Fruit fly (Drosophila melanogaster) S2 (cell line): ENCODE results near the gene tfc.

Experiments
- CG8478 ChIP-seq: fragments of >200 bp; optimal IDR thresholded peaks from 2 replicates; lab custom pipeline; 2018
- CTCF ChIP-seq, 2 experiments: fragments of >200 bp; optimal IDR thresholded peaks; 2 replicates each; lab custom pipeline; 2018

Gene tfc

DNA sequence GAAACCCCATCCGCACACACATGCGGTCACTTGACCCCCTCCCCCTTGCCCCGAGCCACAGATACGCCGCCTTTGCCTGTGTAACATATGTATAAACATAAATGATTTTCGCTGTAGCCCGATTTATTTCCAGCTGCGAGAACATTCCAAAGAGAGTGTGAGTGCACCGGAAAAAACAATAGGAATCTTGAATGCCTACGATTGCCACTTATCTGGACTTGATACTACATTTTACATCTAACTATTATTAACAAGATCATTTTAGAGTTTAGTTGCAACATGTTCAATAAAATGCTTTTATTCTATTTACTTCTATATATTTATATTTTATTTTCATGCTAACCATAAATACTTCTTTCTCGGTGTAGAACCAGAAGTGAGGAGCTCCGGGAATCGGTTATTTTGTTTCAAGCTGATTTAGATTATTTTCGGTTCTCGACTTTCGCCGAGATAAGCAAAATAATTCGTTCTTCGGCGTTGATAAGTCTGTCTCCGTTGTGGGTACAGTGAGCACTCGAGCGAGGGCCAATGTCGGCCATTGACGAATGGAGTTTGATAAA, 43.9 kb downstream of the tfc start:
- TF ChIP-seq CG8478 (lab: Kevin White, UChicago) (no peak), CTCF (optimal IDR thresholded peaks at IDR 0.05; lab: Kevin White, UChicago) (no peak)

- TF ChIP-seq CTCF (optimal IDR thresholded peaks at IDR 0.05; lab: Kevin White, UChicago) (no peak), CG8478 (lab: Kevin White, UChicago) (no peak)
These were observed 46.1 kb downstream of the tfc start, which contains the start of the genes Rac1 and Acat2 for dm6 chr3L:1302234-1302949. TSS of gene Rac1 (minus strand) at chr3L:1302683. TSS of gene Acat2 (plus strand) at chr3L:1302944.

DNA sequence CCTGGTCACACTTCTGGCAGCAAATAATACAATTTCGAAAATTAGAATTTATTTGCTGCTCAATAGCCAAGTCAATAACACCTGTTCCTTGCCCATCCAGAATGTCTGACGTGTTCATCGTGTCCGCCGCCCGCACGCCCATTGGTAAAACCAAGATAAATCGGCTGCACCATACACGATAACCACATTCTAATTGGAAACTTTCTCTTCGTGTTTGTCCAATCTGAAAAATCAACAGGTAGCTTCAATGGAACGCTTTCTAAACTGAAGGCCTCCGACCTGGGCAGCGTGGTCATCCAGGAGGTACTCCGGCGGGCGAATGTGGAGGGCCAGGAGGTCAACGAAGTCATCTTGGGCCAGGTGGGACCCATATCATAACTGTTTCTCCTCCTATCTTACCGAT, 46.7 kb downstream of the tfc start:
- TF ChIP-seq CTCF (optimal IDR thresholded peaks at IDR 0.05; lab: Kevin White, UChicago), result no peak

dm6 chr3L:1305317-1305716, 49.1 kb downstream of the tfc start:
- TF ChIP-seq CG8478 (lab: Kevin White, UChicago) (no peak), CTCF (optimal IDR thresholded peaks at IDR 0.05; lab: Kevin White, UChicago) (no peak)

dm6 chr3L:1307005-1307632, 50.9 kb downstream of the tfc start, which contains the start of the genes Ctr9 and Nt5a:
TSS of gene Ctr9 (plus strand) at chr3L:1307224.
TSS of gene Nt5a (minus strand) at chr3L:1307418.
- no peak for TF ChIP-seq CG8478 (lab: Kevin White, UChicago)
- TF ChIP-seq CTCF (optimal IDR thresholded peaks at IDR 0.05; lab: Kevin White, UChicago), result peak; percentile 31 to 47

- no peak for TF ChIP-seq CG8478 (lab: Kevin White, UChicago)
- no peak for TF ChIP-seq CTCF (optimal IDR thresholded peaks at IDR 0.05; lab: Kevin White, UChicago)
These were observed 57.0 kb downstream of the tfc start, which contains the start of the genes sturkopf and Herc4 for dm6 chr3L:1313039-1313766. TSS of gene sturkopf (minus strand) at chr3L:1313377. TSS of gene Herc4 (plus strand) at chr3L:1313696.

DNA sequence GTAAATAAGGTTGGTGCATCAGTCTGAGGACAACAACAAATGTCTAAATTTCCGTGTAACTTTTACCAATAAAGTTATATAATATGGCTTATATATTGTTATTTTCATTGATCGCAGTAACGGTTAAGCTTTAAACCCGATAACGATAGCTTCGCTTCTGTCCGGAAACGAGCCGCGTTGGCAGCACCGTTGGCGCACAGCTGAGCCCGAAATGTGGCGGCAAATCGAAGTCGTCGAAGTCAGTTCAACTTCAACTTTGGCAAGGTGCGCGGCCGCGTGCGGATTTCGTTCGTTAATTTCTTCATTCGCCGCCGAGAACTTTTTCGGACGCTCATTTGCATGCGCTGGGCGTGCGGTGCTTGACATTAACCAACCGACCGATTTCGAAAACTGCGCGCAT, 62.0 kb downstream of the tfc start, which contains the start of gene Myo61F:
Gene Myo61F, plus strand, starts transcription at position 240 of the 400 bp plus-strand sequence.
- no peak for TF ChIP-seq CG8478 (lab: Kevin White, UChicago)
- no peak for TF ChIP-seq CTCF (optimal IDR thresholded peaks at IDR 0.05; lab: Kevin White, UChicago)

DNA sequence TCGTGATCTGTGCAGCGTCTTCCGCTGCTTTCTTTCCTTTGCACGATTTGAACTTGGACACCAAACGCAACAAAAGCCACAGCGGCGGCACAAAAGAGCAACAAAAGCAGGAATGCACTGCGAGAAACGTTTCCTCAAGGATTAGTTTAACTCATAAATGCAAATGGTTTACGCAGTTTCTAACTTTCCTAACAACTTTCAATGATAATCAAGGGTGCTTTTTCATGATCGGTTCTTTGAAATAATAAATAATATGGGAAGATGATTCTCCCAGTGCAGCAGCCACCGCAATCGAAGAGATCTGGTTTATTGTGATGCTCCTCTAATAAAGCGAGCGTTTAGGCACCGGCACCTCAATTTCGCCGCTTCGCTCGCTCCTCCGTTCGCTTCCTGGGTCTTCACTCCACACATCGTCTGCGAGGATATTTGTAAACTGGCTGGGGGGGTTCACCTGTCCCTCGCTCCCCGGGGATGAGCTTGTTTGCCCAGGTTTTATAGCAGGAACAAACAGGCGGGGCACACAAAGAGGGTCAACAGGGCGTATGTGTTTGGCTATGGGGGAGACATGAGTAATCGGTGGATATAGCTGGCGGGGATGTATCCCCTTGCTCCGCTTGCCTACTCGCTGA, 63.0 kb downstream of the tfc start:
- TF ChIP-seq CG8478 (lab: Kevin White, UChicago) (no peak), CTCF (optimal IDR thresholded peaks at IDR 0.05; lab: Kevin White, UChicago) (no peak)

DNA sequence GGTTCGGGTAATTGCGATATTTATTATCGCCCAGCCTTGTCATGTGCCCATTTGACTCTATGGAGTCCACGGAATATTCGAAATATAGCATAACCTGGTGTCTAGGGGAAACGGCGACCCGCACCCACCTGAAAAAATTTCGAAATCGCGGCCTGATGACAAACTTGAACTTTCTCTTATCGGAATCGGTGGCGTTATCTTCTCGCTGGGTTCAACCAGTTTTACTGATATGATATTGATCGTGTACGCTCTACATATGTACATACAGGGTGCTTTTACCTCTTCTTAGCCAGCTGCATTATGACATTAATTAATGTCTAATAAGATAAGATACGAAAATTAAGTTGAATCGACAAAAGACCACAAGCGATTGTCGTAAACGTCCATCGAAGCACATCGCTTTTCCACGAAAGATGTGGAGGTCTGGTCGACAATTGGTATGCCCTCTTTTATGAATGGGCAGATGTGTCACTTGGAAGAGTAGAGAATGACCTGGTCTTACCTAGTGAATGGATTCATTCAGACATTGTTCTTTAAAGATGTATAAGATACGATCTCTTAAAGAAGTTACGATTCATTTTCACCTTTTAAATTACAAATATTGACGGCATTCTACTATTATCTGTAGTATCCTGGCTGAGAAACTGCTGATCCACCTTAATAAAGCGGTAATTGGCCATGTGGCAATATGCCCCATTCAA, 64.1 kb downstream of the tfc start:
- TF ChIP-seq CG8478 (lab: Kevin White, UChicago) (no peak), CTCF (optimal IDR thresholded peaks at IDR 0.05; lab: Kevin White, UChicago) (no peak)

DNA sequence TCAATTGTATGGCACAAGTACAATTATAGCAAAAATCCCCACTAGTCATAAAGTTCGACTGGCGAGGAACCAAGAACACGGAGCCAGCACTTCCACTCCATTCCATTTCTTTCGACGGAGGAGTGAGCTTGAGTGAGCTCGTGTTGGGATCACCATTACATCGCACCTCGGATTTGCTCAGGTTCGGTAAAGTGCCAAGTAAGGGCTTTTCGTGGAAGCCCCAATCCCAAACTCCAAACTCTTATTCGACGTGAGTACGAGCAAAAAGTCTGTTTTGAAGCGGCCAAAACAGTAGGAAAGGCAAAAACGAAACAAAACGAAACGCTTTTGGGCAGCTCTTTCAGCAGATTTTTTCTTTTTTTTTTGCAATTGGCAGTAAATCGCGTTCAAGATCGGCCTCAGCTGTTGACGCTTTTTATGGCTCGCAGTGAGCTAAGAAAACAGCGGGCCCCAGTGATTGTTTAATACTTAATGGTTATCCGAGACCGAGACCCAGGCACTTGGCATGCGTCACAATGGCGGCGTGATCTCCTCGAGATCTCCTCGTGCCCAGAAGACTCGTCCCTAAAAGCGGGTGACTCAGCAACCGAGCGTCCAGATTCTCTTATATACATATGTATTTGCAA, 64.8 kb downstream of the tfc start:
- TF ChIP-seq CG8478 (lab: Kevin White, UChicago) (no peak), CTCF (optimal IDR thresholded peaks at IDR 0.05; lab: Kevin White, UChicago) (no peak)

DNA sequence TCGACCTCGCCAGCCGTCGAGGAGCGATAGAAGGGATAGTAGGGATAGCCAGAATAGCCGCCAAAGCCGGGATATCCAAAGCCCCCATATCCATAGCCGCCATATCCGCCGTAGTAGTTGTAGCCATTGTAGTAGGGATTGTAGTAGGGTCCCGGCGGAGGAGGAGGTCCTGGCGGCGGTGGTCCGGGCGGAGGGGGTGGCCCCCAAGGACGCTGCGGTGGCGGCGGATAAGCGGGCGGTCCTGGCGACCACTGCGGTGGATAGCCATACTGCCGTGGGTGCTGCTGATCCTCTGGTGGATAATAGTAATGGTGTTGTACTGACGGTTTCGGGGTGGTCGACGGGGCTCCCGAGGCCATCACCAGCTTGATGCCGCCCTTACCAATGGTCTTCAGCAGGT, 65.9 kb downstream of the tfc start:
- no peak for TF ChIP-seq CTCF (optimal IDR thresholded peaks at IDR 0.05; lab: Kevin White, UChicago)
- no peak for TF ChIP-seq CG8478 (lab: Kevin White, UChicago)

dm6 chr3L:1322706-1323105, 66.5 kb downstream of the tfc start, which contains the start of gene CG9184:
TSS of gene CG9184 (minus strand) at chr3L:1322806.
- TF ChIP-seq CTCF (optimal IDR thresholded peaks at IDR 0.05; lab: Kevin White, UChicago) (no peak), CG8478 (lab: Kevin White, UChicago) (no peak)

DNA sequence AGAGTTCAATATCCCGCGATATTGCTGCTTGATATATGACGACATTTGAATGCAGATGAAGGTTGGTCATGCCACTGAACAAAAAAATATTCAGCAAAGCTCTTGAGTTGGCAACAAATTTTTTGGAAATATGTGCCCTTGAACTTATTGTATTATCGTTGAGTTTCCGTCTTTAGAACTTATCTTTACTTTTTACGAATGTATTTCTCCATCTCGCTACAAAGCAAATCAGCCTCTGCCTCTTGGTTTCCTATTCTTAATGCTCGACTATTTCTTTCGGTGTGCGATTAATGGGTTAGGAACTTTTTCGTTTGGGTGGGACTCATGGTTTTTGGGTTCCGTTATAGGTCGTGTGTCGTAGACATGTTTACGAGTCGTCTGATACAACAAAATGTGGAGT, 66.9 kb downstream of the tfc start:
- TF ChIP-seq CG8478 (lab: Kevin White, UChicago), result no peak
- no peak for TF ChIP-seq CTCF (optimal IDR thresholded peaks at IDR 0.05; lab: Kevin White, UChicago)
